Fruit fly (Drosophila melanogaster): ENCODE measurements around the gene hb.

Gene hb

DNA sequence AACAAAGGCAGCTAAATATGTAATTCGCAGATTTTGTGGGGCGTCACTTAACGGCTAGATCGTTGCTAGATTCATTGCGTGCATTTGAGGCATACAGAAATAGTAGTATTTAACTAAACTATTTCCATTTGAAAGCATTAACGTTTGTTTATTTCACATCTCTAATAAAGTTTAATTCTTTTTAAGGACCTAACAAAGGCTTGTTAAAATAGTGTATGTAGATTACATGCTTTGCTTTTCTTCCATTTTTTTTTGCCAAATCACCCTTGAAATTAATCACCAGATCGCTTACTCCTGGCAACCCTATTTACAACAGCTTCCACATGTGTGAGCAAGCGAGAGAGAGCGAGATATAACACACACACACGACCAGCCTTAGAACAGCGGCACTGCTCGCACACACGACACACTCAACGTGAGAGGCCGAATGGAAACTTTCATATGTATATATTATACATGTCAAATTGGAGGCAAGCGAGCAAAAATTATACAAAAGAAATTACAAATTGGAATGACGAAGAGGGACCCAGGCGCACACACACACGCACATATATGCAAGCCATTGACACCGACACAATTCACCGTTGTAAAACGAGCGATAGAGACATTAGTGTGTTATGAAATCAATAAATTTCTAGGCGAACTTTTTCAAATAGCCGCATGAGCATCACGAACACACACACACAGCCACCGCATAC, 38.3 kb downstream of the hb start (continued):
- TF ChIP-seq CG31441 (GFP tag; IDR thresholded peaks at IDR 0.05) (peak; percentile 58; the same call in 1 of the 2 replicates), schlank (tag; optimal IDR thresholded peaks at IDR 0.05) (peak; percentile 29), CG2129 (GFP tag; IDR thresholded peaks at IDR 0.05; ENCODE audit: partially characterized antibody) (no peak), klu (GFP tag; IDR thresholded peaks at IDR 0.05) (no peak), onecut (GFP tag; IDR thresholded peaks at IDR 0.05) (peak; percentile 51), Six4 (GFP tag; optimal IDR thresholded peaks at IDR 0.05) (peak; percentile 32), CG17612 (GFP tag; IDR thresholded peaks at IDR 0.05) (peak; percentile 53; the same call in 1 of the 2 replicates), stwl (tag; optimal IDR thresholded peaks at IDR 0.05) (peak; percentile 34), CG2678 (tag; optimal IDR thresholded peaks at IDR 0.05) (peak; percentile 56), CG13775 (GFP tag; optimal IDR thresholded peaks at IDR 0.05) (peak; percentile 50), ase (GFP tag; IDR thresholded peaks at IDR 0.05) (no peak), NC2β (GFP tag; optimal IDR thresholded peaks at IDR 0.05) (peak; percentile 41), Bgb (GFP tag; IDR thresholded peaks at IDR 0.05; ENCODE audit: partially characterized antibody) (peak; percentile 32; the same call in 1 of the 2 replicates), maf-S (GFP tag; optimal IDR thresholded peaks at IDR 0.05) (peak; percentile 32), Doc2 (GFP tag; IDR thresholded peaks at IDR 0.05) (no peak), wor (GFP tag; IDR thresholded peaks at IDR 0.05) (no peak), CG11093 (GFP tag; IDR thresholded peaks at IDR 0.05) (no peak), nerfin-2 (GFP tag; IDR thresholded peaks at IDR 0.05; ENCODE audit: partially characterized antibody) (no peak), Side (GFP tag; optimal IDR thresholded peaks at IDR 0.05) (peak; percentile 31), Ets97D (GFP tag; optimal IDR thresholded peaks at IDR 0.05) (peak; percentile 20), odd (GFP tag; optimal IDR thresholded peaks at IDR 0.05) (peak; percentile 22), Eip74EF (GFP tag; optimal IDR thresholded peaks at IDR 0.05) (peak in 1 of 2 experiments; percentile 32), Scr (GFP tag; IDR thresholded peaks at IDR 0.05; ENCODE audit: partially characterized antibody) (peak; percentile 31; the same call in 1 of the 2 replicates), ci (GFP tag; IDR thresholded peaks at IDR 0.05) (peak; percentile 79), CG6813 (GFP tag; optimal IDR thresholded peaks at IDR 0.05) (peak; percentile 57), Jarid2 (GFP tag; optimal IDR thresholded peaks at IDR 0.05) (no peak), bcd (GFP tag; optimal IDR thresholded peaks at IDR 0.05) (peak; percentile 47), CG12391 (tag; optimal IDR thresholded peaks at IDR 0.05) (peak; percentile 60), CG18476 (GFP tag; optimal IDR thresholded peaks at IDR 0.05) (peak; percentile 13), zfh1 (GFP tag; IDR thresholded peaks at IDR 0.05) (peak; percentile 75; the same call in 2 of the 3 replicates), ash1 (GFP tag; optimal IDR thresholded peaks at IDR 0.05) (peak; percentile 17), gsb-n (tag; optimal IDR thresholded peaks at IDR 0.05) (peak; percentile 55), CG33557 (GFP tag; optimal IDR thresholded peaks at IDR 0.05) (peak; percentile 25), CG13424 (tag; optimal IDR thresholded peaks at IDR 0.05) (peak; percentile 67), CG9817 (tag; optimal IDR thresholded peaks at IDR 0.05) (peak; percentile 67), bsh (GFP tag; optimal IDR thresholded peaks at IDR 0.05) (peak in 1 of 2 experiments; percentile 61), en (GFP tag; optimal IDR thresholded peaks at IDR 0.05) (no peak), gfzf (GFP tag; optimal IDR thresholded peaks at IDR 0.05) (no peak), da (GFP tag; optimal IDR thresholded peaks at IDR 0.05) (no peak), eyg (GFP tag; optimal IDR thresholded peaks at IDR 0.05) (no peak), Poxn (GFP tag; IDR thresholded peaks at IDR 0.05) (no peak), NFAT (GFP tag; IDR thresholded peaks at IDR 0.05) (peak; percentile 90), zfh2 (GFP tag; optimal IDR thresholded peaks at IDR 0.05) (peak; percentile 33), CkIIα-i1 (GFP tag; IDR thresholded peaks at IDR 0.05) (no peak), crol (GFP tag; IDR thresholded peaks at IDR 0.05) (no peak), CG14965 (GFP tag; optimal IDR thresholded peaks at IDR 0.05; ENCODE audit: borderline replicate concordance) (no peak), CG8359 (GFP tag; optimal IDR thresholded peaks at IDR 0.05; ENCODE audit: borderline replicate concordance) (no peak), Hr78 (GFP tag; optimal IDR thresholded peaks at IDR 0.05) (peak in 1 of 2 experiments; percentile 4)

Measured in whole organism, embryonic.